ENCODE assay signal across 4 worm cellular contexts in genomic region chrV:9440003-9440319, ce11.
A peak's percentile ranks its signal among the peaks of the same experiment; 100 is the strongest.
TF ChIP-seq lines count a peak whose summit lies in the region.

No protein-coding gene starts in this region.

TF ChIP-seq in whole organism, L1 larva, 84 proteins besides CTCF, POLR2A, EP300 and RAD21:
- TF ChIP-seq fkh-8 (tag; optimal IDR thresholded peaks at IDR 0.05; lab: Kevin White, UChicago) (no peak), snpc-4 (tag; optimal IDR thresholded peaks at IDR 0.05; lab: Kevin White, UChicago) (peak; percentile 21)

TF ChIP-seq in whole organism, L2 larva, 48 proteins besides CTCF, POLR2A, EP300 and RAD21:
- no peak for TF ChIP-seq dmd-4 (tag; optimal IDR thresholded peaks at IDR 0.05; lab: Kevin White, UChicago)
- no peak for TF ChIP-seq unc-62 (GFP tag; optimal IDR thresholded peaks at IDR 0.05; lab: Kevin White, UChicago)
- TF ChIP-seq snpc-4 (tag; optimal IDR thresholded peaks at IDR 0.05; lab: Kevin White, UChicago), result peak; percentile 7
- TF ChIP-seq lin-13 (GFP tag; optimal IDR thresholded peaks at IDR 0.05; lab: Kevin White, UChicago), result no peak
- TF ChIP-seq alr-1 (tag; optimal IDR thresholded peaks at IDR 0.05; lab: Kevin White, UChicago), result no peak
- no peak for TF ChIP-seq nhr-10 (tag; optimal IDR thresholded peaks at IDR 0.05; lab: Kevin White, UChicago)
- TF ChIP-seq elt-3 (tag; optimal IDR thresholded peaks at IDR 0.05; lab: Kevin White, UChicago), result no peak
- TF ChIP-seq ztf-11 (tag; optimal IDR thresholded peaks at IDR 0.05; lab: Kevin White, UChicago), result no peak

TF ChIP-seq in whole organism, L4 larva, 104 proteins besides CTCF, POLR2A, EP300 and RAD21:
- TF ChIP-seq zfp-3 (GFP tag; conservative IDR thresholded peaks at IDR 0.05; lab: Robert Waterston, UW) (no peak), F49E8.2 (tag; optimal IDR thresholded peaks at IDR 0.05; lab: Kevin White, UChicago; ENCODE audit: borderline replicate concordance) (peak; percentile 26), mes-2 (tag; optimal IDR thresholded peaks at IDR 0.05; lab: Kevin White, UChicago; ENCODE audit: poor library complexity, severe bottlenecking) (peak; percentile 24), unc-39 (tag; optimal IDR thresholded peaks at IDR 0.05; lab: Kevin White, UChicago) (no peak), egl-27 (tag; optimal IDR thresholded peaks at IDR 0.05; lab: Kevin White, UChicago) (no peak)

TF ChIP-seq in whole organism, young adult, 124 proteins besides CTCF, POLR2A, EP300 and RAD21:
- TF ChIP-seq hlh-12 (tag; optimal IDR thresholded peaks at IDR 0.05; lab: Kevin White, UChicago) (no peak), snpc-1.1 (tag; optimal IDR thresholded peaks at IDR 0.05; lab: Kevin White, UChicago; ENCODE audit: insufficient read depth) (peak; percentile 89), mxl-1 (tag; optimal IDR thresholded peaks at IDR 0.05; lab: Kevin White, UChicago) (no peak), ztf-18 (tag; optimal IDR thresholded peaks at IDR 0.05; lab: Kevin White, UChicago) (peak; percentile 22), mcd-1 (GFP tag; IDR thresholded peaks at IDR 0.05; lab: Robert Waterston, UW) (0 out of 2 replicates have a peak, but pooled peaks have one; percentile 48), lsl-1 (GFP tag; optimal IDR thresholded peaks at IDR 0.05; lab: Kevin White, UChicago) (peak; percentile 84), him-1 (tag; optimal IDR thresholded peaks at IDR 0.05; lab: Kevin White, UChicago) (peak; percentile 36), lin-54 (GFP tag; optimal IDR thresholded peaks at IDR 0.05; lab: Kevin White, UChicago) (peak; percentile 20), tbp1 (GFP tag; optimal IDR thresholded peaks at IDR 0.05; lab: Kevin White, UChicago) (peak; percentile 57), snpc-4 (GFP tag; optimal IDR thresholded peaks at IDR 0.05; lab: Kevin White, UChicago) (peak; percentile 83), snpc-4 (tag; optimal IDR thresholded peaks at IDR 0.05; lab: Kevin White, UChicago) (peak; percentile 42 to 91 (median 76)), madf-8 (GFP tag; conservative IDR thresholded peaks at IDR 0.05; lab: Robert Waterston, UW) (0 out of 2 replicates have a peak, but pooled peaks have one; percentile 3), snpc-1.3 (tag; optimal IDR thresholded peaks at IDR 0.05; lab: Kevin White, UChicago; ENCODE audit: insufficient read depth) (peak; percentile 1), ztf-28 (GFP tag; IDR thresholded peaks at IDR 0.05; lab: Robert Waterston, UW) (no peak)
